Worm (Caenorhabditis elegans): ENCODE results near the gene lst-5.
A peak's percentile ranks its signal among the peaks of the same experiment; 100 is the strongest.

lst-5 gene

DNA sequence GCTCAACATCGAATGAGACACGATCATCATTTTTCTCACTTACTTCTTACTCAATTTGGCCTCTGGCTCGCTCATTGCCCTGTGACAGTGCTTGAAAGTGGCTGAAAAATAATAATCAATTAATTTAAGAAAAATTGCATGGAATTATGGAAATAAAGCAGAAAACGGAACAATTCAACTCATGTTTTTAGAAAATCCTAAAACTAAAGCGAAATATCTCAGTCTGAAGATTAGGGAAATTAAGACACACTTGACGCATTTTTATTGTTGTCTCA, 49.5 kb downstream of the lst-5 start, which contains the start of gene kars-1:
Gene kars-1, minus strand, starts transcription at position 101 of the 275 bp plus-strand sequence.
- TF ChIP-seq ZK546.5 (tag; optimal IDR thresholded peaks at IDR 0.05) (no peak), sem-4 (tag; optimal IDR thresholded peaks at IDR 0.05) (no peak), ceh-82 (tag; optimal IDR thresholded peaks at IDR 0.05) (no peak), Y55F3AM.14 (GFP tag; optimal IDR thresholded peaks at IDR 0.05) (no peak), nhr-10 (tag; optimal IDR thresholded peaks at IDR 0.05) (no peak), crh-2 (tag; optimal IDR thresholded peaks at IDR 0.05) (no peak), unc-62 (GFP tag; optimal IDR thresholded peaks at IDR 0.05) (no peak), snpc-4 (tag; optimal IDR thresholded peaks at IDR 0.05) (no peak), lin-11 (tag; optimal IDR thresholded peaks at IDR 0.05) (no peak), unc-55 (GFP tag; optimal IDR thresholded peaks at IDR 0.05) (no peak)

DNA sequence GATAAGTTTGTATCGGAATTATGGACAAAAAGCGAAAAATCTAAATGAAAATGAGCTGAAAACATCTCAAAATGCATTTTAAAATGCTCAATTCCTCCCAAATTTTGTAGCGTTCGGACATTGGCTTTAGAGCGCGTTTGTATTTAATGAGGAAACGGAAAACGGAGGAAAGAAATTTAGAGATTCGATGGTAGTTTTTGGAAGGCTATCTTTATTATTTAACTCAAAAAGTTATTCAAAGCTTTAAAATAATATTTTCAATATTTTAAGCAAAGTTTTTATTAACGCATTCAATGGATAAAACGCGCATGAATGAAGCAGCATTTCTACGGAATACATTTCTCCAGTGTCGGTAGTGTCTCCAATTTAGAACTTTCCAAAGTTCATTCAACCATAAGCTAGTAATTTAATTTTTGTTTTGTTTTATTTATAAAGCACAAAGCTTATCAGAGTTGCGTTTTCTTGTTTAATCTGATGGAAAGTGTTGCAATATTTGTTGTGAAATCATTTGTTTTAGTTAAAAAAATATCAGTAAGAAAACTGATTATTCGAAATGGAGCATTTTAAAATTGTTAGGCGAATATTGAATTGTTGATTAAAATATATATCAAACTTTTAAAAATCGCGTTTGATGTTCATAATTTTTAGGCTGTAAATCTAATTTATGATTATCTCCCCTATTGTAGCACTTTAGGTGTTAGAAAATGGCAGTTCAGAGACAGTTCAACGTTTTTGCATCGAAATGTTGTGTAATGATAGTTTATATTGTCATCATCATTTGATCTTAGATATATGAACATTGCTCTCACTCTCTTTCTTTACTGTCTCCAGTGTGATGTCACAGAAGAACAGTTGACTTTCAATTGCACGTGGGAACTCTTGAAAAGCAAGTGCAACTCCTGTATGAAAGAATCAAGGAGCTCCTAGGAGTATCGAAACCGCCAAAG, 50.1 kb downstream of the lst-5 start:
- TF ChIP-seq ztf-11 (tag; optimal IDR thresholded peaks at IDR 0.05) (no peak), unc-39 (tag; optimal IDR thresholded peaks at IDR 0.05) (no peak), nhr-21 (tag; optimal IDR thresholded peaks at IDR 0.05) (peak; percentile 12), elt-3 (tag; optimal IDR thresholded peaks at IDR 0.05) (no peak), nhr-25 (tag; optimal IDR thresholded peaks at IDR 0.05) (no peak), ceh-16 (tag; optimal IDR thresholded peaks at IDR 0.05) (no peak), sem-4 (tag; optimal IDR thresholded peaks at IDR 0.05) (no peak), F13H6.1 (tag; optimal IDR thresholded peaks at IDR 0.05) (peak; percentile 55), mab-5 (tag; optimal IDR thresholded peaks at IDR 0.05) (no peak), elt-1 (tag; optimal IDR thresholded peaks at IDR 0.05) (no peak), Y55F3AM.14 (GFP tag; optimal IDR thresholded peaks at IDR 0.05) (no peak), sma-3 (GFP tag; optimal IDR thresholded peaks at IDR 0.05) (peak; percentile 73), mdl-1 (tag; optimal IDR thresholded peaks at IDR 0.05) (peak in 1 of 2 experiments; percentile 23), nhr-6 (tag; optimal IDR thresholded peaks at IDR 0.05) (no peak), nhr-77 (tag; optimal IDR thresholded peaks at IDR 0.05) (no peak), ztf-1 (GFP tag; conservative IDR thresholded peaks at IDR 0.05) (no peak), nhr-12 (tag; optimal IDR thresholded peaks at IDR 0.05) (no peak), gmeb-1 (tag; optimal IDR thresholded peaks at IDR 0.05) (peak; percentile 50), C34F6.9 (tag; optimal IDR thresholded peaks at IDR 0.05) (peak; percentile 96), egl-27 (tag; optimal IDR thresholded peaks at IDR 0.05) (no peak), sma-9 (GFP tag; optimal IDR thresholded peaks at IDR 0.05) (peak; percentile 76), sma-9 (tag; optimal IDR thresholded peaks at IDR 0.05) (no peak), lin-11 (tag; optimal IDR thresholded peaks at IDR 0.05) (no peak), nhr-11 (tag; optimal IDR thresholded peaks at IDR 0.05) (peak; percentile 57), nhr-10 (tag; optimal IDR thresholded peaks at IDR 0.05) (no peak), unc-55 (GFP tag; optimal IDR thresholded peaks at IDR 0.05) (peak; percentile 77), lsy-2 (tag; optimal IDR thresholded peaks at IDR 0.05) (peak; percentile 14 to 83), ztf-4 (tag; optimal IDR thresholded peaks at IDR 0.05) (peak; percentile 2), lin-13 (GFP tag; optimal IDR thresholded peaks at IDR 0.05) (peak; percentile 41), fos-1 (tag; optimal IDR thresholded peaks at IDR 0.05) (peak; percentile 24), ama-1 (optimal IDR thresholded peaks at IDR 0.05) (no peak), nhr-129 (tag; optimal IDR thresholded peaks at IDR 0.05) (peak; percentile 70), ceh-82 (tag; optimal IDR thresholded peaks at IDR 0.05) (no peak), dmd-4 (tag; optimal IDR thresholded peaks at IDR 0.05) (no peak), zag-1 (tag; optimal IDR thresholded peaks at IDR 0.05) (no peak), R02D3.7 (tag; optimal IDR thresholded peaks at IDR 0.05) (no peak), snpc-4 (tag; optimal IDR thresholded peaks at IDR 0.05) (no peak), alr-1 (tag; optimal IDR thresholded peaks at IDR 0.05) (no peak), crh-2 (tag; optimal IDR thresholded peaks at IDR 0.05) (peak; percentile 42)

DNA sequence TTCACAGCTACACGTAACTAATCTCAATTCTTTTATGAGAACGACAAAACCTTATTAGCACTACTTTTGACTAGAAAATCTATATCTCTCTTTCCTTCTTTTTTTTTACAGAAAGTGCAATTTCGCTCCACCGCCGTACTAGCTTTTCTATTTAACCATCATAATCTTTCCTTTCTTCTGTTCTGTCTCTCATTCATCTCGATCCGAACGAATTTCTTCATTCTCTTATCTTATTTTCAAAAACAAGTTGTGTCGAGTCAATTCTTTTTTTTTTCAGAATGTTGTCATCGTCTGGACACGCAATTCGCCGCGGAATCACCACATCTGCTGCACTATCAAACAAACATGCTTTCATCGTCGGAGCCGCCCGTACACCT, 50.8 kb downstream of the lst-5 start, which contains the start of gene kat-1:
Gene kat-1, plus strand, starts transcription at position 278 of the 377 bp plus-strand sequence.
- no peak for TF ChIP-seq blmp-1 (tag; optimal IDR thresholded peaks at IDR 0.05; ENCODE audit: insufficient read depth)
- TF ChIP-seq C34F6.9 (tag; optimal IDR thresholded peaks at IDR 0.05) = no peak
- no peak for TF ChIP-seq dmd-4 (tag; optimal IDR thresholded peaks at IDR 0.05)
- no peak for TF ChIP-seq nhr-11 (tag; optimal IDR thresholded peaks at IDR 0.05)
- no peak for TF ChIP-seq nhr-237 (tag; optimal IDR thresholded peaks at IDR 0.05)
- TF ChIP-seq Y55F3AM.14 (GFP tag; optimal IDR thresholded peaks at IDR 0.05) = no peak
- no peak for TF ChIP-seq elt-3 (tag; optimal IDR thresholded peaks at IDR 0.05)
- TF ChIP-seq mab-5 (tag; optimal IDR thresholded peaks at IDR 0.05) = no peak
- no peak for TF ChIP-seq R02D3.7 (tag; optimal IDR thresholded peaks at IDR 0.05)
- TF ChIP-seq peb-1 (tag; optimal IDR thresholded peaks at IDR 0.05) = no peak
- TF ChIP-seq fos-1 (tag; optimal IDR thresholded peaks at IDR 0.05) = no peak
- TF ChIP-seq lin-11 (tag; optimal IDR thresholded peaks at IDR 0.05) = no peak
